Fruit fly (Drosophila melanogaster) Kc167 (cell line): ENCODE data around the gene Wnt10.

Experiments
- Myc ChIP-seq: fragments of >200 bp; optimal IDR thresholded peaks from 2 replicates; lab custom pipeline; 2017; ENCODE audit warnings: missing external identifiers
- Sin3A ChIP-seq: fragments of >200 bp; optimal IDR thresholded peaks from 2 replicates; lab custom pipeline; 2018; ENCODE audit warnings: missing external identifiers
- h ChIP-seq: fragments of >200 bp; optimal IDR thresholded peaks from 3 replicates; lab custom pipeline; 2018; ENCODE audit warnings: missing external identifiers
- insv ChIP-seq: fragments of >200 bp; optimal IDR thresholded peaks from 3 replicates; lab custom pipeline; 2018; ENCODE audit warnings: missing external identifiers
- psq ChIP-seq: fragments of >200 bp; optimal IDR thresholded peaks from 2 replicates; lab custom pipeline; 2017; ENCODE audit warnings: missing external identifiers
- ttk ChIP-seq: sonication (Bioruptor generic); optimal IDR thresholded peaks from 2 replicates; lab custom pipeline; 2017; ENCODE audit warnings: missing external identifiers

DNA sequence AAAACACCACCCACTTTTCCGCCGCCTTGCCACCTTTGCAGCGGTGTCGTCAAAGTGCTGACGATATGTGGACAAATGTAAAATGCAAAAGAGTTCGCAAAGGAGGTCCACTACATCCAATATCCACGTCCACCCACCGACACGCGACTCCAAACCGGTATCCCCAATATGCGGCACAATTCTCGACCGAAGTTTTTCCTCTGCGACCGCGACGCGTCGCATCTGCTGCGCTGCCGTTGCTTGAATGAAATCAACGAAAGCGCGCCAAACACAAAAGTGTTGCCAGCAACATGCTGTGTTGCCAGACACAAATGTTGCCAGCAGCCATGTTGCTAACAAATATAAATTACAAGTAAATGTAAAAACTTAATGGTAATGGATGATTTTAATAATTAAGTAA is 35.3 kb downstream of the Wnt10 start, which contains the start of gene CG5160:
- TF ChIP-seq insv (lab: Kevin White, UChicago): no peak
- TF ChIP-seq psq (lab: Kevin White, UChicago): no peak
- no peak for TF ChIP-seq Sin3A (lab: Kevin White, UChicago)
- no peak for TF ChIP-seq Myc (lab: Kevin White, UChicago)
- no peak for TF ChIP-seq ttk (lab: Kevin White, UChicago)
- no peak for TF ChIP-seq h (lab: Kevin White, UChicago)
